Worm (Caenorhabditis elegans) whole organism, midembryonic: ENCODE measurements around the gene hsp-60.

Experiments used
- T22C8.4 ChIP-seq: fragments of 200-800 bp; sonication (Bioruptor generic); IDR thresholded peaks from 2 replicates; pipeline ENCODE4 v1.3.6; 2022; ENCODE audit warnings: missing genetic modification characterization, missing compliant biosample characterization
- cog-1 ChIP-seq: sonication (generic microtip); optimal IDR thresholded peaks from 2 replicates; lab custom pipeline; 2016; ENCODE audit warnings: missing genetic modification characterization, missing compliant biosample characterization
- flt-1 ChIP-seq: fragments of 200-800 bp; sonication (Bioruptor generic); IDR thresholded peaks from 2 replicates; pipeline ENCODE4 v1.3.6; 2022; ENCODE audit warnings: missing genetic modification characterization, missing compliant biosample characterization
- klf-2 ChIP-seq: fragments of 200-800 bp; sonication (Bioruptor generic); conservative IDR thresholded peaks from 2 replicates; pipeline ENCODE4 v1.3.6; 2022; ENCODE audit warnings: missing genetic modification reagents, missing genetic modification characterization, missing compliant biosample characterization
- med-1 ChIP-seq: sonication (generic microtip); optimal IDR thresholded peaks from 2 replicates; lab custom pipeline; 2017; ENCODE audit warnings: missing genetic modification characterization, mild to moderate bottlenecking, missing compliant biosample characterization, antibody characterized with exemption, missing genetic modification reagents; ENCODE audit not compliant: insufficient read depth
- ref-1 ChIP-seq: fragments of 200-800 bp; sonication (Bioruptor generic); conservative IDR thresholded peaks from 2 replicates; pipeline ENCODE4 v1.3.6; 2022; ENCODE audit warnings: missing genetic modification reagents, missing genetic modification characterization, missing compliant biosample characterization
- tab-1 ChIP-seq: fragments of 200-800 bp; sonication (Bioruptor generic); IDR thresholded peaks from 2 replicates; pipeline ENCODE4 v1.3.6; 2022; ENCODE audit warnings: missing genetic modification characterization, missing compliant biosample characterization
- ztf-23 ChIP-seq: fragments of 200-800 bp; sonication (Bioruptor generic); IDR thresholded peaks from 2 replicates; pipeline ENCODE4 v1.3.6; 2022; ENCODE audit warnings: missing genetic modification reagents, missing genetic modification characterization, missing compliant biosample characterization
- ztf-29 ChIP-seq: fragments of 200-800 bp; sonication (Bioruptor generic); IDR thresholded peaks from 2 replicates; pipeline ENCODE4 v1.3.6; 2022; ENCODE audit warnings: missing genetic modification reagents, missing genetic modification characterization, missing compliant biosample characterization

The hsp-60 gene

DNA sequence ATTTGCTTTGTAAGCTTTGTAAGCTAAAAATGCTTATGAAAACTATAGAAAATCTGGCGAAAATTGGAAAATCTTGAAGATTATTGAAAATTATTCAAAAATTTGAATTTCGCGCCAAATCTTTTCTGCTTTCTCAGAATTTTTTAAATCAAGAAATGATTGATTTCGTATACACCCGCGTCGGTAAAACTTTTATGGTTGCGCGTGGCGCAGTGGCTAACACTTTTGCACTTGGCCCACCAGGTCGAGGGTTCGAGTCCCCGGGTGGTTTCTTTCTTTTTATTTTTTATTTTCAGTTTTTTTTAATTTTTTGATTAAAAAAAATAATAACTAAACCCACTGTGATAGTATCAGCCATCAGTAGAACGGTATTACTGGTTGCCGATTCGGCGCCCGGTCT lies 20.6 kb upstream of the hsp-60 start:
- TF ChIP-seq ztf-23 (GFP tag; lab: Robert Waterston, UW) (no peak), flt-1 (no peak), ref-1 (no peak), cog-1 (no peak), tab-1 (GFP tag; lab: Robert Waterston, UW) (no peak), ztf-29 (no peak), med-1 (GFP tag; lab: Kevin White, UChicago) (no peak), T22C8.4 (no peak), klf-2 (GFP tag; lab: Robert Waterston, UW) (no peak)

- TF ChIP-seq med-1 (GFP tag; lab: Kevin White, UChicago) (peak; percentile 32), ztf-23 (GFP tag; lab: Robert Waterston, UW) (no peak), flt-1 (0 out of 2 replicates have a peak, but pooled peaks have one; percentile 15), ref-1 (0 out of 2 replicates have a peak, but pooled peaks have one; percentile 40), ztf-29 (no peak), T22C8.4 (no peak), klf-2 (GFP tag; lab: Robert Waterston, UW) (no peak), tab-1 (GFP tag; lab: Robert Waterston, UW) (peak; percentile 76)
These were observed 18.8 kb upstream of the hsp-60 start, which contains the start of gene sms-3 for ce11 chrIII:1600670-1601194. sms-3 (minus strand) TSS chrIII:1601144.

DNA sequence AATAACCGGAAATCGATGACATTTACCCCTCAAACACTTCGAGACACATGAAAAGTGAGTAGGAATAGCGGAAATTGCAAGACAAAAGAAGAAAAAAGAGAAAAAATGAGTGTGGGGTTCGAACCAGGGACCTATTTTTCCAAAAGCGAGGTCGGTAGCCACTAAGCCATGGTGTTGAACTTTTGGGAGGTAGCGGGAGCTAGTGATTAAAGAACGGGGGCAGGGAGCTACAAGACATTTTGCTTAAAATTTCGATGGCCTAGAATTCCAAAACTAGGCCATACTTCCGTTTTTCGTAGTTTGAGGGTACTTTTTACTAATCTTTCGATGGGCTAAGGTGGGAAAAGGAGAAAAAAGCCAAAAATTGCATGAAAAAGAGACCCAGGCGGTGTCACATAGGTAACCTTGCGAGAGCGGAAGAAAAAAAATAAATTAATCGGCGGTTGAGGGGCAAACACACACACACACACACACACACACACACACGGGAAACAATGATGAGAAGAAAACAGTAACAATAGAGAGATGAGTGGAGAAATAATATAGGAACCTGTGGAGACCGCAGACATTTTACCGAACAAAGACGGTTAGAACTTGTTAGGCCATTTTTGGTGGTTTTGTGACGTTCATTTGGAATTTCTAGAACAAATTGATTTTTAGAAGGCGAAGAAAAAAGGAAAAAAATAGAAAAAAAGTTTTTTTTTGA lies 17.9 kb upstream of the hsp-60 start:
- TF ChIP-seq ref-1 (peak; percentile 63), klf-2 (GFP tag; lab: Robert Waterston, UW) (peak; percentile 81), T22C8.4 (no peak; the same call in 1 of the 2 replicates), med-1 (GFP tag; lab: Kevin White, UChicago) (no peak), flt-1 (peak; percentile 87), cog-1 (no peak), tab-1 (GFP tag; lab: Robert Waterston, UW) (peak; percentile 86; the same call in 1 of the 2 replicates), ztf-23 (GFP tag; lab: Robert Waterston, UW) (peak; percentile 84), ztf-29 (0 out of 2 replicates have a peak, but pooled peaks have one; percentile 44)

DNA sequence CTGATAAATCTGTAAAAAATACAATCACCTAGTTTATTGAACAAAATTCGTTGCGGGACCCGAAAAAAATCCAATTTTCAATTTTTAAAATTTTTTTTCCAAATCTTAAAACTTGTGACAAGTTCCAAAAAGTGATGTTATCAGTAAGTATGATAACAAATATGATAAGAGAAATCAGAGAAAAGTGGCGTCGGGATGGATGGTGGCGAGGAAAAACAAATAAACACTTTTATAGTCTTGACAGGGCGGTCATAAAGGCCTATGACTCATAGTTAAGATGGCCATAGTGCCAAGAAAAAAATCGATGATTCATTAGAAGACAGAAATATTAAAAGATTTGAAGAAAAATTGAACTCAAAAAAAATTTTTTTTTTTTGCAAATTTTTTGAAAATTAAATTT lies 16.9 kb upstream of the hsp-60 start:
- TF ChIP-seq T22C8.4 (no peak), ztf-29 (no peak), klf-2 (GFP tag; lab: Robert Waterston, UW) (no peak), ztf-23 (GFP tag; lab: Robert Waterston, UW) (no peak), ref-1 (no peak), tab-1 (GFP tag; lab: Robert Waterston, UW) (no peak), cog-1 (no peak), med-1 (GFP tag; lab: Kevin White, UChicago) (no peak)

- peak; percentile 28; the same call in 1 of the 2 replicates for TF ChIP-seq tab-1 (GFP tag; lab: Robert Waterston, UW)
- no peak for TF ChIP-seq flt-1
These were observed 15.8 kb upstream of the hsp-60 start for ce11 chrIII:1603776-1604175.

DNA sequence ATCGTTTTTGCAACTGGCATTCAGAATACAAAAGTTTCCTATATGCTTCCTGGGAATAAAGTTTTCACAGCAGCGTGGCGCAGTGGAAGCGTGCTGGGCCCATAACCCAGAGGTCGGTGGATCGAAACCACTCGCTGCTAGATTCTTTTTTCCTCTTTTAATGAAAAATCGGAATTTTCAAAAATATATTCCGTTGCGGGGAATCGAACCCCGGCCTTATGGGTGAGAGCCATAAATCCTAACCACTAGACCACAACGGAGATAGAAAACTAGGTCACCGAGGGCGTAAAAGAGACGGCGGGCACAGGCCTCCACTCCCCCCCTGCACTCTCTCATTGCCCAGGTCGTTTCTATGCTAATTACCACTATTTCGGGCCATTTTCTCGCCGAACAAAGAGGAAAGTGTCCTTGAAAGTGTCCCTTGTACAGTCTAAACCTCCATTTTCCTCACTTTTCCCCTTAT lies 15.0 kb upstream of the hsp-60 start, which contains the start of gene Y22D7AL.6:
Gene Y22D7AL.6 (plus strand): TSS at position 413 of the 463 bp plus-strand sequence.
- TF ChIP-seq ref-1 (peak; percentile 76), tab-1 (GFP tag; lab: Robert Waterston, UW) (peak; percentile 91), flt-1 (peak; percentile 92), cog-1 (peak; percentile 42), ztf-23 (GFP tag; lab: Robert Waterston, UW) (peak; percentile 85), klf-2 (GFP tag; lab: Robert Waterston, UW) (peak; percentile 89), ztf-29 (peak; percentile 83), med-1 (GFP tag; lab: Kevin White, UChicago) (peak; percentile 39), T22C8.4 (peak; percentile 77)

DNA sequence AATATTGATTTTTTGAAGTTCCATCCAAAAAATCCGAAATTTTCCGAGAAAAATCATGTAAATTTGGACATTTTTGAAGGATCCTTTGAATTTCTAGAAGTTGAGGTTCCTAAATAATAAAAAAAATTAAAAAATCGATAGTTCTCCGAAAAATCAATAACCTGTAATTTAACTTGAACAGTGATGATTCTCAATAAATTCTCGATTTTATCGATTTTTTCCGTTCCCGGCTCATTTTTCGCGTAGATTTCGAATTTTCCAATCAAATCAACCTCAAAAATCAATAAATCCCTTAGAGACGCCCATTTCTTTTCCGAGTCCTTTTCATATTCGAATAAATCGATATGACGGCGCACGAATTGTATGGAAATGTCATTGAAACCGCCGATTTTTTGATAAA lies 11.9 kb upstream of the hsp-60 start:
- TF ChIP-seq tab-1 (GFP tag; lab: Robert Waterston, UW) (no peak), flt-1 (no peak), ztf-29 (no peak), klf-2 (GFP tag; lab: Robert Waterston, UW) (no peak), ref-1 (no peak), cog-1 (no peak), med-1 (GFP tag; lab: Kevin White, UChicago) (no peak)

DNA sequence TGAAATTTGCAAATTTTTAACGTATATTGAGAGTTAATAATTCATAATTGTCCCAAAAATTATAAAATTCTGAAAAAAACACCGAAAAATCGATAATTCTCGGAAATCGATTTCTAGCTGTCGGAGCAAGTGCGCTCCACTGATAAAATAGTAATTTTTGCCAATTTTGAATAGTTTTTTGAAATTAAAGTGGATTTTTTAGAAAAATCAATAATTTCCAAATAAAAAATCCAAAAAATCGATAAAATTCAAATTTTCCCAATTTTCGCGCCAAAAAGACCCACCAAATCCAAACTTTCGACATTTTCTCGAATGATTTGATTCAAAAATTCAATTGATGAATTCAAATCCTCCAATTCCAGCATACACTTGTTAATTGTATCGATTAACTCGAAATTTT lies 8.6 kb upstream of the hsp-60 start:
- peak; percentile 59 for TF ChIP-seq T22C8.4
- TF ChIP-seq med-1 (GFP tag; lab: Kevin White, UChicago) = no peak
- no peak for TF ChIP-seq klf-2 (GFP tag; lab: Robert Waterston, UW)

- TF ChIP-seq T22C8.4 = peak; percentile 63; the same call in 1 of the 2 replicates
- no peak for TF ChIP-seq tab-1 (GFP tag; lab: Robert Waterston, UW)
These were observed 6.5 kb upstream of the hsp-60 start for ce11 chrIII:1612974-1613568.

- TF ChIP-seq cog-1 (no peak), ref-1 (no peak), med-1 (GFP tag; lab: Kevin White, UChicago) (no peak), ztf-23 (GFP tag; lab: Robert Waterston, UW) (no peak), ztf-29 (no peak), flt-1 (no peak), tab-1 (GFP tag; lab: Robert Waterston, UW) (no peak), T22C8.4 (no peak), klf-2 (GFP tag; lab: Robert Waterston, UW) (no peak)
These were observed 5.6 kb upstream of the hsp-60 start, which contains the start of gene Y22D7AL.9 for ce11 chrIII:1613933-1614332. Y22D7AL.9 (minus strand) TSS chrIII:1614033.
